Worm (Caenorhabditis elegans): ENCODE measurements around the gene Y73B6BL.289.
"Not testable (repeated sequence)": the region's sequence is repeated elsewhere in the genome, so short reads cannot be mapped to it uniquely, and the experiment has no call there.

Y73B6BL.289 gene

DNA sequence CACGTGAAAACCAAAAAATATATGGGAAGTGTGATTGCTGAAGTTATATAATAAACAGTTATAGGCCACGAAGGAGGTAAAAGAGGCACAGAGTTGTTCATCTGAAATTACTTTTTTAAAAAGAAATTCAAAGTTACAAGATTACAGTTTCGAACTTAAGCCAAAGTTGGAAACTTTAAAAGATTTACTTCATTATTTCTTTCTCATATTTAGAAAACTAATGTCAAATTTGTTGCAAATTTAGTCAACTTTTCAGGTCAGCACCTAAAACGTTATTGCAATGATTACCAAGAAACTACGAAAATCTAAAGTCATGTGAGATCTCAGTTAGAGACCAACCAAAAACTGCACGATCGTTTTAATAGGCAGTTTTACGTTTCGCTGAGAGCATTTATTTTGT lies 43.7 kb upstream of the Y73B6BL.289 start, which contains the start of gene srv-25:
srv-25 (minus strand) TSS at position 101 of the 400 bp plus-strand sequence.
- no peak for TF ChIP-seq akir-1 (GFP tag; optimal IDR thresholded peaks at IDR 0.05)
- TF ChIP-seq pbrm-1 (GFP tag; IDR thresholded peaks at IDR 0.05) = no peak
- no peak for TF ChIP-seq ceh-91 (GFP tag; IDR thresholded peaks at IDR 0.05)
- no peak for TF ChIP-seq F57A8.1 (GFP tag; optimal IDR thresholded peaks at IDR 0.05)
- no peak for TF ChIP-seq pha-4 (tag; optimal IDR thresholded peaks at IDR 0.05)
- no peak for TF ChIP-seq lsy-27 (tag; optimal IDR thresholded peaks at IDR 0.05; ENCODE audit: borderline replicate concordance, insufficient read depth)
- no peak for TF ChIP-seq ztf-28 (GFP tag; IDR thresholded peaks at IDR 0.05)
- no peak for TF ChIP-seq tbx-9 (tag; optimal IDR thresholded peaks at IDR 0.05; ENCODE audit: borderline replicate concordance)
- no peak for TF ChIP-seq F39B2.1 (GFP tag; IDR thresholded peaks at IDR 0.05)
- TF ChIP-seq bed-1 (GFP tag; IDR thresholded peaks at IDR 0.05) = no peak
- no peak for TF ChIP-seq repo-1 (tag; optimal IDR thresholded peaks at IDR 0.05)
- no peak for TF ChIP-seq mel-28 (tag; optimal IDR thresholded peaks at IDR 0.05; ENCODE audit: borderline replicate concordance)
- TF ChIP-seq snpc-3.4 (tag; optimal IDR thresholded peaks at IDR 0.05) = no peak
- no peak for TF ChIP-seq Y56A3A.18 (GFP tag; IDR thresholded peaks at IDR 0.05)
- TF ChIP-seq zfh-2 (GFP tag; conservative IDR thresholded peaks at IDR 0.05) = no peak
- TF ChIP-seq F55B11.4 (tag; optimal IDR thresholded peaks at IDR 0.05; ENCODE audit: borderline replicate concordance, insufficient read depth) = no peak
- no peak for TF ChIP-seq C06A6.2 (GFP tag; conservative IDR thresholded peaks at IDR 0.05)
- TF ChIP-seq nfya-1 (tag; optimal IDR thresholded peaks at IDR 0.05; ENCODE audit: borderline replicate concordance, insufficient read depth) = no peak
- no peak for TF ChIP-seq egl-44 (GFP tag; IDR thresholded peaks at IDR 0.05)
- no peak for TF ChIP-seq F57C9.4 (tag; optimal IDR thresholded peaks at IDR 0.05)

DNA sequence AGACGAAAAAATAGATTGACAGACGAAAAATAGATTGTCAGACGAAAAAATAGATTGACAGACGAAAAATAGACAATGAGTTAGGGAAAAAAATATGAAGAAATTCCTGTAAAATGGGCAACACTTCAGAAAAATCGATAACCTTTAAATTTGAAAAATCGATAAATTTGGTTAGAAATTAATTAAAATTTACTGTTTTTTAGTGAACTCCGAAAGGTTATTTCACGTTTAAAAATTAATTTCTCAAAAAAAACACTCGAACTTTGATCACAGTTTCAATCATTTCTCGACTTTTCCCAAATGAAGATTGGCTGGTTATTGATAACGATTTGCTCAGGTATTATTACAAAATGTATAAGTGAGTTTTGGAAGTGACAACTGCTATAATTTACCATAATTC lies 39.9 kb upstream of the Y73B6BL.289 start, which contains the start of gene csp-2:
csp-2 (plus strand) TSS at position 301 of the 400 bp plus-strand sequence.
- TF ChIP-seq die-1 (tag; optimal IDR thresholded peaks at IDR 0.05) = no peak
- TF ChIP-seq lin-26 (GFP tag; IDR thresholded peaks at IDR 0.05) = no peak
- no peak for TF ChIP-seq snpc-4 (GFP tag; optimal IDR thresholded peaks at IDR 0.05)
- TF ChIP-seq snpc-4 (tag; optimal IDR thresholded peaks at IDR 0.05) = no peak
- no peak for TF ChIP-seq hlh-12 (tag; optimal IDR thresholded peaks at IDR 0.05)
- no peak for TF ChIP-seq hsf-1 (GFP tag; IDR thresholded peaks at IDR 0.05)
- TF ChIP-seq F57C9.4 (tag; optimal IDR thresholded peaks at IDR 0.05) = no peak
- no peak for TF ChIP-seq repo-1 (tag; optimal IDR thresholded peaks at IDR 0.05)
- no peak for TF ChIP-seq Y79H2A.3 (GFP tag; conservative IDR thresholded peaks at IDR 0.05)
- no peak for TF ChIP-seq rcor-1 (GFP tag; IDR thresholded peaks at IDR 0.05)
- TF ChIP-seq ztf-22 (GFP tag; optimal IDR thresholded peaks at IDR 0.05) = no peak
- TF ChIP-seq him-1 (tag; optimal IDR thresholded peaks at IDR 0.05) = no peak
- no peak for TF ChIP-seq ztf-26 (tag; optimal IDR thresholded peaks at IDR 0.05)
- no peak for TF ChIP-seq D2030.7 (GFP tag; IDR thresholded peaks at IDR 0.05)
- TF ChIP-seq mes-4 (tag; optimal IDR thresholded peaks at IDR 0.05) = no peak
- no peak for TF ChIP-seq tbx-9 (tag; optimal IDR thresholded peaks at IDR 0.05; ENCODE audit: borderline replicate concordance)
- TF ChIP-seq nfya-1 (tag; optimal IDR thresholded peaks at IDR 0.05; ENCODE audit: borderline replicate concordance, insufficient read depth) = no peak
- TF ChIP-seq nfya-2 (GFP tag; IDR thresholded peaks at IDR 0.05) = no peak
- TF ChIP-seq snpc-1.1 (tag; optimal IDR thresholded peaks at IDR 0.05; ENCODE audit: insufficient read depth) = no peak
- TF ChIP-seq sptf-2 (GFP tag; optimal IDR thresholded peaks at IDR 0.05) = no peak

DNA sequence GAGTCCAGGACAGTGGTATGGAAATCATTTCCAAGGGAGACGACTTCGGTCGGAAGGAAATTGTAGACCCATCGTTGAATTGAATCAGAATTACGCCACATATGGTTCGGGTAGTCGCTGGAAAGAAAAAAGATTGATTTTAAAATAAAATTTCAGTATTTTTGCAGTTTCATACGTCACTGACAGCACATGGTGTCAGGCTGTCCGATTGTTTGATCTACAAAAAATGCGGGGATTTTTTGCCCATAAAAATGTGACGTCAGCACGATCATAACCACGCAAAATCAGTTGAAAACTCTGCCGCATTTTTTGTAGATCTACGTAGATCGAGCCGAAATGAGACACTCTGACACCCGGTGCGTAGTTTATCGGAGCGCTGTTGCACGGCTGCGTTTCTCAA lies 30.0 kb upstream of the Y73B6BL.289 start, which contains the start of gene Y73B6BL.12:
Y73B6BL.12 (minus strand) TSS at position 101 of the 400 bp plus-strand sequence.
- TF ChIP-seq egl-18, F37B4.10, attf-6 (GFP tag; IDR thresholded peaks at IDR 0.05): not testable (repeated sequence)
